Worm (Caenorhabditis elegans) whole organism, early embryonic: ENCODE results near the gene C17H12.6.

Experiments used
- B0310.2 ChIP-seq: sonication (generic microtip); optimal IDR thresholded peaks from 2 replicates; lab custom pipeline; 2016; ENCODE audit warnings: mild to moderate bottlenecking, missing genetic modification characterization, missing compliant biosample characterization
- F13C5.2 ChIP-seq: sonication (generic microtip); optimal IDR thresholded peaks from 2 replicates; lab custom pipeline; 2017; ENCODE audit warnings: mild to moderate bottlenecking, missing genetic modification characterization, inconsistent platforms, missing compliant biosample characterization
- ama-1 ChIP-seq: fragments of 150-350 bp; optimal IDR thresholded peaks from 2 replicates; lab custom pipeline; 2014
- ceh-13 ChIP-seq: fragments of 200-800 bp; sonication (Bioruptor generic); optimal IDR thresholded peaks from 2 replicates; lab custom pipeline; 2018; ENCODE audit warnings: mild to moderate bottlenecking, missing genetic modification characterization, missing compliant biosample characterization
- ceh-36 ChIP-seq: sonication (generic microtip); optimal IDR thresholded peaks from 2 replicates; lab custom pipeline; 2016; ENCODE audit warnings: missing genetic modification characterization, inconsistent platforms, missing compliant biosample characterization
- ets-7 ChIP-seq: sonication (generic microtip); optimal IDR thresholded peaks from 2 replicates; lab custom pipeline; 2016; ENCODE audit warnings: missing genotype, missing genetic modification characterization, missing compliant biosample characterization
- flt-1 ChIP-seq: fragments of 200-800 bp; sonication (Bioruptor generic); IDR thresholded peaks from 2 replicates; pipeline ENCODE4 v1.3.6; 2022; ENCODE audit warnings: missing genetic modification characterization, missing compliant biosample characterization
- hmg-4 ChIP-seq: fragments of 200-800 bp; sonication (Bioruptor generic); optimal IDR thresholded peaks from 2 replicates; lab custom pipeline; 2018; ENCODE audit warnings: mild to moderate bottlenecking, missing genetic modification characterization, missing compliant biosample characterization
- scrt-1 ChIP-seq: fragments of 200-800 bp; sonication (Bioruptor generic); IDR thresholded peaks from 2 replicates; pipeline ENCODE4 v1.3.6; 2022; ENCODE audit warnings: missing genetic modification characterization, missing compliant biosample characterization
- sea-1 ChIP-seq: fragments of 200-800 bp; sonication (Bioruptor generic); conservative IDR thresholded peaks from 2 replicates; pipeline ENCODE4 v1.3.6; 2022; ENCODE audit warnings: missing genetic modification characterization, missing compliant biosample characterization
- tbx-11 ChIP-seq: fragments of 200-800 bp; sonication (Bioruptor generic); IDR thresholded peaks from 2 replicates; pipeline ENCODE4 v1.3.6; 2022; ENCODE audit warnings: missing genetic modification characterization, missing compliant biosample characterization
- tra-4 ChIP-seq: sonication (generic microtip); optimal IDR thresholded peaks from 2 replicates; lab custom pipeline; 2017; ENCODE audit warnings: missing genetic modification characterization, missing compliant biosample characterization

ce11 chrIV:6859270-6859669, 37.0 kb upstream of the C17H12.6 start, which contains the start of gene R13H7.2:
- TF ChIP-seq scrt-1 (GFP tag; lab: Robert Waterston, UW), result no peak
- TF ChIP-seq ama-1, result no peak
- TF ChIP-seq flt-1, result no peak
- no peak for TF ChIP-seq ets-7 (tag; lab: Kevin White, UChicago)
- TF ChIP-seq B0310.2 (tag; lab: Kevin White, UChicago), result no peak
- TF ChIP-seq tbx-11, result no peak
- no peak for TF ChIP-seq tra-4 (tag; lab: Kevin White, UChicago)
- no peak for TF ChIP-seq ceh-13 (GFP tag; lab: Kevin White, UChicago)
- no peak for TF ChIP-seq F13C5.2 (tag; lab: Kevin White, UChicago)
- no peak for TF ChIP-seq sea-1 (GFP tag; lab: Robert Waterston, UW)
- TF ChIP-seq hmg-4 (GFP tag; lab: Kevin White, UChicago), result no peak
- TF ChIP-seq ceh-36, result no peak
